Worm (Caenorhabditis elegans): ENCODE data around the gene C27D8.2.

ce11 chrIV:12743680-12744079 is 32.7 kb downstream of the C27D8.2 start:
- TF ChIP-seq fos-1 (tag; optimal IDR thresholded peaks at IDR 0.05) (no peak), ztf-11 (tag; optimal IDR thresholded peaks at IDR 0.05) (no peak), ceh-82 (tag; optimal IDR thresholded peaks at IDR 0.05) (no peak), unc-62 (GFP tag; optimal IDR thresholded peaks at IDR 0.05) (no peak), lin-13 (GFP tag; optimal IDR thresholded peaks at IDR 0.05) (no peak)
